Worm (Caenorhabditis elegans) whole organism, young adult: ENCODE results near the gene tag-77.
A peak's percentile ranks its signal among the peaks of the same experiment; 100 is the strongest.

Experiments
- B0336.3 ChIP-seq: fragments of 200-800 bp; sonication (Bioruptor generic); IDR thresholded peaks from 2 replicates; pipeline ENCODE4 v1.3.6; 2022; ENCODE audit warnings: missing genetic modification characterization, missing compliant biosample characterization
- F49E8.2 ChIP-seq: sonication (generic microtip); optimal IDR thresholded peaks from 3 replicates; lab custom pipeline; 2017; ENCODE audit warnings: missing genetic modification characterization, mild to moderate bottlenecking, missing compliant biosample characterization, antibody characterized with exemption, moderate library complexity; ENCODE audit not compliant: insufficient read depth
- akir-1 ChIP-seq: fragments of 200-800 bp; sonication (Bioruptor generic); optimal IDR thresholded peaks from 2 replicates; lab custom pipeline; 2018; ENCODE audit warnings: mild to moderate bottlenecking, missing genetic modification characterization, moderate library complexity, missing compliant biosample characterization
- ama-1 ChIP-seq, 3 experiments: fragments of 150-350 bp in 1 of 3; sonication (generic microtip) in 2 of 3; optimal IDR thresholded peaks; 2 replicates each; lab custom pipeline; 2014 to 2018; ENCODE audit warnings: missing biosample characterization in 2 of 3, missing genetic modification characterization in 2 of 3, missing genetic modification reagents in 2 of 3
- aptf-3 ChIP-seq: fragments of 200-800 bp; sonication (Bioruptor generic); IDR thresholded peaks from 2 replicates; pipeline ENCODE4 v1.3.6; 2022; ENCODE audit warnings: missing genetic modification characterization, missing compliant biosample characterization
- hrde-1 ChIP-seq: sonication (generic microtip); optimal IDR thresholded peaks from 2 replicates; lab custom pipeline; 2016; ENCODE audit warnings: missing genetic modification characterization, mild to moderate bottlenecking, missing compliant biosample characterization, moderate library complexity, missing genotype, missing genetic modification reagents, borderline replicate concordance
- lag-1 ChIP-seq: fragments of 200-800 bp; sonication (Bioruptor generic); IDR thresholded peaks from 2 replicates; pipeline ENCODE4 v1.3.6; 2022; ENCODE audit warnings: missing genetic modification reagents, missing genetic modification characterization, missing compliant biosample characterization
- lin-26 ChIP-seq: fragments of 200-800 bp; sonication (Bioruptor generic); IDR thresholded peaks from 2 replicates; pipeline ENCODE4 v1.3.6; 2022; ENCODE audit warnings: missing genetic modification reagents, missing genetic modification characterization, missing compliant biosample characterization
- mes-4 ChIP-seq: sonication (generic microtip); optimal IDR thresholded peaks from 2 replicates; lab custom pipeline; 2016; ENCODE audit warnings: missing genotype, missing genetic modification characterization, missing compliant biosample characterization
- pha-4 ChIP-seq: fragments of 150-350 bp; sonication (generic microtip); optimal IDR thresholded peaks from 2 replicates; lab custom pipeline; 2014; ENCODE audit warnings: missing biosample characterization, missing genetic modification reagents, missing genetic modification characterization
- snpc-4 ChIP-seq, 5 experiments: fragments of 150-350 bp in 1 of 5; sonication (generic microtip) in 4 of 5; optimal IDR thresholded peaks; 2 replicates each; lab custom pipeline; 2014 to 2018; ENCODE audit warnings: missing genetic modification characterization in 5 of 5, missing biosample characterization in 3 of 5, antibody characterized with exemption in 2 of 5, mild to moderate bottlenecking in 2 of 5, missing compliant biosample characterization in 2 of 5, missing genotype in 2 of 5, moderate library complexity in 2 of 5, missing genetic modification reagents in 1 of 5
- unc-130 ChIP-seq: sonication (generic microtip); optimal IDR thresholded peaks from 2 replicates; lab custom pipeline; 2016; ENCODE audit warnings: missing genetic modification reagents, missing genetic modification characterization, missing compliant biosample characterization
- unc-62 ChIP-seq: fragments of 150-350 bp; optimal IDR thresholded peaks from 2 replicates; lab custom pipeline; 2014; ENCODE audit warnings: missing biosample characterization, missing genetic modification reagents, missing genetic modification characterization

ce11 chrIV:8463069-8463468 lies 47.3 kb downstream of the tag-77 start:
- TF ChIP-seq hrde-1 (tag; lab: Kevin White, UChicago), result no peak
- TF ChIP-seq B0336.3 (GFP tag; lab: Robert Waterston, UW), result no peak
- TF ChIP-seq F49E8.2 (tag; lab: Kevin White, UChicago), result no peak
- TF ChIP-seq ama-1 (optimal IDR thresholded peaks at IDR 0.05; lab: Kevin White, UChicago), result no peak
- no peak for TF ChIP-seq ama-1 (GFP tag; optimal IDR thresholded peaks at IDR 0.05; lab: Kevin White, UChicago)
- no peak for TF ChIP-seq aptf-3 (GFP tag; lab: Robert Waterston, UW)
- no peak for TF ChIP-seq snpc-4 (GFP tag; optimal IDR thresholded peaks at IDR 0.05; lab: Kevin White, UChicago)
- TF ChIP-seq snpc-4 (tag; optimal IDR thresholded peaks at IDR 0.05; lab: Kevin White, UChicago), result no peak
- TF ChIP-seq mes-4 (tag; lab: Kevin White, UChicago), result no peak
- TF ChIP-seq unc-62 (GFP tag; lab: Kevin White, UChicago), result peak; percentile 43
- TF ChIP-seq akir-1 (GFP tag; lab: Kevin White, UChicago), result no peak
- TF ChIP-seq pha-4 (tag; lab: Kevin White, UChicago), result no peak
- no peak for TF ChIP-seq lin-26 (GFP tag; lab: Robert Waterston, UW)
- TF ChIP-seq unc-130 (GFP tag; lab: Kevin White, UChicago), result no peak
- no peak for TF ChIP-seq lag-1 (GFP tag; lab: Robert Waterston, UW)
